Worm (Caenorhabditis elegans): ENCODE results near the gene pgp-11.

pgp-11 gene

DNA sequence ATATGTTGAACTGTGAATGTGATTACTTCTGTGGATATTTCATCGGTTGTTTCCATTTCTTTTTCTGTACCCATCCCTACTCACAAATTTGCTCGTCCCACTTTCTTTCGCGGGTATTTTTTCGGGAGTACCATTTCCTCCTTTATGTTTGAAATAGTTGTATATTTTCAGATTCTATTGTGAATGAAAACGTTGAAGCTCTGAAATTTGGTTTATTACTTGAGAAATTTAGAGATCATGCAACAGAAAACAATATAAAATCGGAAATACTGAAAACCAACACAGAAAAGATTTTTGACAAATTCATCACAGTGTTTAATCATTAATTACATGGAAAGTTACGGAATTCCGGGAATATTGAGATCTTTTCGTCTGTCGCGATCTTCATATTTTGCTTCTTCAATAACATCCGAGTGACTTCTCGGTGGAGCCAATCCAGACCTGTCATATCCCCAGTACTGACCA lies 16.6 kb upstream of the pgp-11 start:
- TF ChIP-seq fkh-10 (GFP tag; optimal IDR thresholded peaks at IDR 0.05) (no peak), C08G9.2 (tag; optimal IDR thresholded peaks at IDR 0.05) (no peak), pha-2 (tag; optimal IDR thresholded peaks at IDR 0.05) (no peak), ceh-18 (tag; optimal IDR thresholded peaks at IDR 0.05) (no peak), pqm-1 (tag; optimal IDR thresholded peaks at IDR 0.05) (no peak), K09A11.1 (tag; optimal IDR thresholded peaks at IDR 0.05; ENCODE audit: insufficient read depth) (no peak), ceh-14 (tag; optimal IDR thresholded peaks at IDR 0.05) (no peak), ceh-30 (tag; optimal IDR thresholded peaks at IDR 0.05) (no peak), F13H6.1 (tag; optimal IDR thresholded peaks at IDR 0.05) (no peak), ceh-22 (tag; optimal IDR thresholded peaks at IDR 0.05) (no peak), dve-1 (tag; optimal IDR thresholded peaks at IDR 0.05) (no peak), hlh-15 (tag; optimal IDR thresholded peaks at IDR 0.05) (no peak), elt-2 (tag; optimal IDR thresholded peaks at IDR 0.05) (no peak), che-1 (tag; optimal IDR thresholded peaks at IDR 0.05) (no peak), unc-42 (tag; optimal IDR thresholded peaks at IDR 0.05) (no peak), ahr-1 (tag; optimal IDR thresholded peaks at IDR 0.05) (no peak)

DNA sequence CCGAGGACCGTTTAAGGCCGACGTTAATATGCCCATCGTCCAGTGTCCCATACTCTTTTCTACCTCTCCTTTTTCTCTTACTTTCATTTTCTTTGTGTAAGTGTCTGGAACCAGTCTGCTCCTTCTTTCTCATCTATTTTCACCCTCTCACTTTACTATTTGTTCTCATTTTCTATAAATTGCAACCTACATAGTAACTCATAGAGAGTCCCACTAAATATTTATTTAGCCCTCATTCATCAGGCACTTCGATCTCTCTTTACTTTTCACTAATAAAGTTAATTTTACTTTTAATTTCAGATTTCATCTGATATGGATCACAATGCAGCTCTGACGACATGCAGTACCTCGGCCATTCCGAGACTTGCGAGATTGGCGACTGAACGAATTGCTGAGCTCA lies 13.3 kb upstream of the pgp-11 start, which contains the start of gene zyg-11:
Gene zyg-11, plus strand, starts transcription at position 301 of the 400 bp plus-strand sequence.
- no peak for TF ChIP-seq ztf-16 (tag; optimal IDR thresholded peaks at IDR 0.05)
- TF ChIP-seq rnt-1 (tag; optimal IDR thresholded peaks at IDR 0.05): no peak

DNA sequence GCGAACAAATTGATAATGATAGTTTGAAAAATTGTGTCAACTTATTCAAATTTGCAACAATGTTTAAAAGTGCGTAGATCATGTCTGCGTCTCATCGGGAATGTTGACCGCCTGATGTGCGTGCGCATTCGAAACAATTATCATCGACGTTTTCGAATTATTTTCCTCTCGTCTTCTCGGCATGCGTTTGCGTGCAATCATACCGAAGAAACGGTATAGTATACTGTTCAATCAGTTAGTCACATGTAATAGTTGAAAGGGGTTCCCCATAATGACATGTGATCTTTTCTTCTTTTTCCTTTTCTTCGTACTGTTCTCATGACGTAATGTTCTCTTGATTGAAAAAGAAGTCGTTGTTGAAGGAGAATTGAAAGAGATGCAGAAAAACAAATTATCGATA lies 12.7 kb upstream of the pgp-11 start:
- TF ChIP-seq nfya-1 (tag; optimal IDR thresholded peaks at IDR 0.05) (no peak), hlh-30 (tag; optimal IDR thresholded peaks at IDR 0.05; ENCODE audit: insufficient read depth) (peak; percentile 78), ceh-22 (tag; optimal IDR thresholded peaks at IDR 0.05) (no peak)

DNA sequence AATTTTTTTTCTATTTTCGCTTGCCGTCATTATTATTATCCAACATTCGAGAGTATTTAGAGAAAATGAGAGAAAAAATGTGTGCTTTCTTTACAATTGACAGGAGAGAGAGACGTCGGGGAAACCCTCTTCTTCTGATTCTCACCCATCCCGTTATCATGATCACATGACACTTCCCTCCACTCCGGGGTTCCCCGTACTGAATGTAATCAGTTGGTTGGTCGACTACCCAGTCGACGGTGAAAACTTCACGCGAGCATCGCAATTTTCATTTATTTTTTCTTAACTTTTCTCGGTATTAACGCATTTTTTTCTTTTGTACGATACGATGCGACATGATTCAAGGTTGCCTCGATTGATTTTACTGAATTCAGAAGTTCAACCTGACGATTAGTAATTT lies 12.1 kb upstream of the pgp-11 start:
- no peak for TF ChIP-seq ttx-3 (tag; optimal IDR thresholded peaks at IDR 0.05)
- peak; percentile 69 for TF ChIP-seq hlh-30 (tag; optimal IDR thresholded peaks at IDR 0.05; ENCODE audit: insufficient read depth)

DNA sequence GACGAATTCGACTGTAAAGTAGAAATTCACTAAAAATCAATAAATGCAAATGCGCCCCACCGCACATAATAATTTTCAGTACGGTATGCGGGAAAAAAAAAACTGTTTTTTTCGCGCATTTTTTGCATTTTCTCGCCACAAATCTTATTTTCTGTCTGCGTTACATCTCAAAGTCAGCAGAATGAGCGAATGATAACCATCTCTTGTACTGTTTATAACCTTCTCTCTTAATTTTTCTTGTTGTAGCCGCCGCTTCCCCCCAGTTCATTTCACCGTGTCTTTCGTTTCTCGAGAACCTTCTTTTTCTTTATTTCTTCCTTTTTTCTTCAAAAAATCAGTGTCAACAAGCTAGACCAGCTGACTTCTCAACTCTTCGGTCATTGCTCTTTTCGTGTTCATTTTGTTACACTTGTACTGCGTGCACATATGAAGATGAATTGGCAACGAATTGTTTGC lies 11.5 kb upstream of the pgp-11 start:
- no peak for TF ChIP-seq ceh-2 (tag; optimal IDR thresholded peaks at IDR 0.05)
- TF ChIP-seq ceh-24 (tag; optimal IDR thresholded peaks at IDR 0.05): no peak
- no peak for TF ChIP-seq pax-1 (tag; optimal IDR thresholded peaks at IDR 0.05)
- TF ChIP-seq che-1 (tag; optimal IDR thresholded peaks at IDR 0.05): no peak
- TF ChIP-seq fkh-6 (tag; optimal IDR thresholded peaks at IDR 0.05): no peak
- TF ChIP-seq ceh-34 (tag; optimal IDR thresholded peaks at IDR 0.05): no peak
- TF ChIP-seq sox-2 (GFP tag; IDR thresholded peaks at IDR 0.05): no peak
- TF ChIP-seq ttx-3 (tag; optimal IDR thresholded peaks at IDR 0.05): no peak
- no peak for TF ChIP-seq pha-2 (tag; optimal IDR thresholded peaks at IDR 0.05)
- no peak for TF ChIP-seq npax-4 (tag; optimal IDR thresholded peaks at IDR 0.05)
- TF ChIP-seq syd-9 (tag; optimal IDR thresholded peaks at IDR 0.05): no peak
- no peak for TF ChIP-seq K02D7.2 (tag; optimal IDR thresholded peaks at IDR 0.05)
- no peak for TF ChIP-seq zip-5 (tag; optimal IDR thresholded peaks at IDR 0.05)
- no peak for TF ChIP-seq fkh-10 (GFP tag; optimal IDR thresholded peaks at IDR 0.05)
- TF ChIP-seq pqm-1 (tag; optimal IDR thresholded peaks at IDR 0.05): no peak
- no peak for TF ChIP-seq elt-4 (tag; optimal IDR thresholded peaks at IDR 0.05)
